Worm (Caenorhabditis elegans) whole organism, mixed stage, embryonic: ENCODE results near the gene elp-1.
A peak's percentile ranks its signal among the peaks of the same experiment; 100 is the strongest.

Experiments used
- M03D4.4 ChIP-seq: sonication (generic microtip); optimal IDR thresholded peaks from 2 replicates; lab custom pipeline; 2017; ENCODE audit warnings: mild to moderate bottlenecking, missing genetic modification characterization, missing compliant biosample characterization
- bed-3 ChIP-seq: fragments of 200-800 bp; sonication (Bioruptor generic); optimal IDR thresholded peaks from 3 replicates; lab custom pipeline; 2018; ENCODE audit warnings: mild to moderate bottlenecking, missing genetic modification characterization, moderate library complexity, missing compliant biosample characterization
- blmp-1 ChIP-seq: fragments of 150-350 bp; optimal IDR thresholded peaks from 2 replicates; lab custom pipeline; 2014; ENCODE audit warnings: missing biosample characterization, missing genetic modification characterization
- ceh-43 ChIP-seq: fragments of 200-800 bp; sonication (Bioruptor generic); optimal IDR thresholded peaks from 2 replicates; lab custom pipeline; 2018; ENCODE audit warnings: mild to moderate bottlenecking, missing genetic modification characterization, moderate library complexity, missing compliant biosample characterization
- ceh-83 ChIP-seq: fragments of 200-800 bp; sonication (Bioruptor generic); optimal IDR thresholded peaks from 2 replicates; lab custom pipeline; 2018; ENCODE audit warnings: mild to moderate bottlenecking, missing genetic modification characterization, missing compliant biosample characterization
- ces-1 ChIP-seq: fragments of 150-350 bp; optimal IDR thresholded peaks from 2 replicates; lab custom pipeline; 2014; ENCODE audit warnings: missing biosample characterization, missing genetic modification reagents, missing genetic modification characterization
- cnd-1 ChIP-seq: fragments of 200-800 bp; sonication (Bioruptor generic); optimal IDR thresholded peaks from 2 replicates; lab custom pipeline; 2018; ENCODE audit warnings: mild to moderate bottlenecking, missing genetic modification characterization, missing compliant biosample characterization
- drap-1 ChIP-seq: fragments of 200-800 bp; sonication (Bioruptor generic); optimal IDR thresholded peaks from 3 replicates; lab custom pipeline; 2018; ENCODE audit warnings: mild to moderate bottlenecking, missing genetic modification characterization, missing compliant biosample characterization
- elt-1 ChIP-seq: sonication (generic microtip); optimal IDR thresholded peaks from 2 replicates; lab custom pipeline; 2017; ENCODE audit warnings: missing genetic modification characterization, mild to moderate bottlenecking, missing compliant biosample characterization, antibody characterized with exemption, moderate library complexity, borderline replicate concordance; ENCODE audit not compliant: insufficient read depth
- elt-3 ChIP-seq: fragments of 150-350 bp; optimal IDR thresholded peaks from 2 replicates; lab custom pipeline; 2014; ENCODE audit warnings: missing biosample characterization, missing genetic modification characterization
- flh-1 ChIP-seq: fragments of 200-800 bp; sonication (Bioruptor generic); optimal IDR thresholded peaks from 2 replicates; lab custom pipeline; 2018; ENCODE audit warnings: mild to moderate bottlenecking, missing genetic modification characterization, moderate library complexity, missing compliant biosample characterization
- ham-2 ChIP-seq: fragments of 200-800 bp; sonication (Bioruptor generic); optimal IDR thresholded peaks from 2 replicates; lab custom pipeline; 2018; ENCODE audit warnings: mild to moderate bottlenecking, missing genetic modification characterization, missing compliant biosample characterization
- hlh-1 ChIP-seq: fragments of 150-350 bp; optimal IDR thresholded peaks from 2 replicates; lab custom pipeline; 2014; ENCODE audit warnings: missing biosample characterization, missing genetic modification reagents, missing genetic modification characterization
- lin-13 ChIP-seq: fragments of 150-350 bp; optimal IDR thresholded peaks from 2 replicates; lab custom pipeline; 2014; ENCODE audit warnings: missing biosample characterization, missing genetic modification characterization
- lin-32 ChIP-seq: fragments of 200-800 bp; sonication (Bioruptor generic); optimal IDR thresholded peaks from 2 replicates; lab custom pipeline; 2018; ENCODE audit warnings: mild to moderate bottlenecking, missing genetic modification characterization, missing compliant biosample characterization
- lsy-2 ChIP-seq: fragments of 150-350 bp; optimal IDR thresholded peaks from 2 replicates; lab custom pipeline; 2014; ENCODE audit warnings: missing biosample characterization, missing genetic modification characterization
- mep-1 ChIP-seq: fragments of 150-350 bp; optimal IDR thresholded peaks from 2 replicates; lab custom pipeline; 2017; ENCODE audit warnings: missing biosample characterization, missing genetic modification reagents, missing genetic modification characterization, inconsistent platforms
- mls-2 ChIP-seq: sonication (generic microtip); optimal IDR thresholded peaks from 2 replicates; lab custom pipeline; 2016; ENCODE audit warnings: mild to moderate bottlenecking, missing genetic modification characterization, moderate library complexity, missing compliant biosample characterization
- nhr-12 ChIP-seq: fragments of 150-350 bp; optimal IDR thresholded peaks from 2 replicates; lab custom pipeline; 2014; ENCODE audit warnings: missing biosample characterization, missing genetic modification characterization
- nhr-2 ChIP-seq: fragments of 150-350 bp; optimal IDR thresholded peaks from 2 replicates; lab custom pipeline; 2014; ENCODE audit warnings: missing biosample characterization, missing genetic modification characterization
- nhr-237 ChIP-seq: fragments of 150-350 bp; optimal IDR thresholded peaks from 2 replicates; lab custom pipeline; 2014; ENCODE audit warnings: missing biosample characterization, missing genetic modification characterization
- nhr-28 ChIP-seq: fragments of 150-350 bp; optimal IDR thresholded peaks from 2 replicates; lab custom pipeline; 2014; ENCODE audit warnings: missing biosample characterization, missing genetic modification characterization
- pha-4 ChIP-seq: fragments of 150-350 bp; optimal IDR thresholded peaks from 2 replicates; lab custom pipeline; 2018; ENCODE audit warnings: missing biosample characterization, missing genetic modification reagents, missing genetic modification characterization
- unc-120 ChIP-seq: sonication (generic microtip); optimal IDR thresholded peaks from 2 replicates; lab custom pipeline; 2017; ENCODE audit warnings: missing genetic modification characterization, missing compliant biosample characterization; ENCODE audit not compliant: poor library complexity, severe bottlenecking
- unc-39 ChIP-seq: fragments of 150-350 bp; optimal IDR thresholded peaks from 2 replicates; lab custom pipeline; 2014; ENCODE audit warnings: missing biosample characterization, missing genetic modification characterization
- unc-62 ChIP-seq: fragments of 150-350 bp; optimal IDR thresholded peaks from 2 replicates; lab custom pipeline; 2014; ENCODE audit warnings: missing biosample characterization, missing genetic modification reagents, missing genetic modification characterization
- zip-8 ChIP-seq: fragments of 150-350 bp; optimal IDR thresholded peaks from 2 replicates; lab custom pipeline; 2014; ENCODE audit warnings: missing biosample characterization, missing genetic modification characterization
- ztf-11 ChIP-seq: fragments of 150-350 bp; optimal IDR thresholded peaks from 2 replicates; lab custom pipeline; 2014; ENCODE audit warnings: missing biosample characterization, missing genetic modification characterization

Gene elp-1

ce11 chrV:20752609-20753102 lies 17.3 kb downstream of the elp-1 start, which contains the start of gene pha-4:
pha-4 (plus strand) TSS chrV:20753052.
- TF ChIP-seq blmp-1 (no peak), unc-39 (tag; lab: Kevin White, UChicago) (no peak), pha-4 (tag; lab: Kevin White, UChicago) (peak; percentile 93), unc-120 (no peak), ztf-11 (tag; lab: Kevin White, UChicago) (no peak)

ce11 chrV:20749098-20749497 lies 20.9 kb downstream of the elp-1 start:
- peak; percentile 100 for TF ChIP-seq pha-4 (tag; lab: Kevin White, UChicago)
- TF ChIP-seq drap-1 (GFP tag; lab: Kevin White, UChicago): peak; percentile 46
- peak; percentile 45 for TF ChIP-seq nhr-237 (tag; lab: Kevin White, UChicago)
- TF ChIP-seq lsy-2 (tag; lab: Kevin White, UChicago): peak; percentile 73
- no peak for TF ChIP-seq ces-1 (GFP tag; lab: Kevin White, UChicago)
- peak; percentile 2 for TF ChIP-seq mep-1

ce11 chrV:20747964-20748363 lies 22.0 kb downstream of the elp-1 start:
- no peak for TF ChIP-seq lin-13
- TF ChIP-seq cnd-1 (tag; lab: Kevin White, UChicago): no peak
- TF ChIP-seq mep-1: no peak
- no peak for TF ChIP-seq flh-1 (GFP tag; lab: Kevin White, UChicago)
- no peak for TF ChIP-seq lin-32 (GFP tag; lab: Kevin White, UChicago)
- no peak for TF ChIP-seq unc-120
- TF ChIP-seq, all 35 proteins: peak for 0

ce11 chrV:20746805-20747204 lies 23.2 kb downstream of the elp-1 start:
- TF ChIP-seq pha-4 (tag; lab: Kevin White, UChicago) (peak; percentile 84), flh-1 (GFP tag; lab: Kevin White, UChicago) (no peak)

- TF ChIP-seq mls-2 (tag; lab: Kevin White, UChicago): no peak
- peak; percentile 98 for TF ChIP-seq pha-4 (tag; lab: Kevin White, UChicago)
- TF ChIP-seq, all 35 proteins: peak for 1
Observed at ce11 chrV:20745278-20745677, 24.7 kb downstream of the elp-1 start.

- TF ChIP-seq hlh-1 (tag; lab: Kevin White, UChicago) (peak; percentile 9), nhr-2 (tag; lab: Kevin White, UChicago) (no peak), mep-1 (peak; percentile 29)
Observed at ce11 chrV:20744290-20744837, 25.6 kb downstream of the elp-1 start, which contains the start of gene dnj-25. dnj-25 (minus strand) TSS chrV:20744346.

ce11 chrV:20739387-20739786 lies 30.6 kb downstream of the elp-1 start:
- TF ChIP-seq ces-1 (GFP tag; lab: Kevin White, UChicago) (peak; percentile 64), flh-1 (GFP tag; lab: Kevin White, UChicago) (no peak), nhr-237 (tag; lab: Kevin White, UChicago) (no peak), drap-1 (GFP tag; lab: Kevin White, UChicago) (no peak), hlh-1 (tag; lab: Kevin White, UChicago) (no peak), ceh-83 (no peak), blmp-1 (no peak), lsy-2 (tag; lab: Kevin White, UChicago) (no peak)

ce11 chrV:20734658-20735057 lies 35.3 kb downstream of the elp-1 start, which contains the start of gene srxa-6:
srxa-6 (plus strand) TSS chrV:20734958.
- TF ChIP-seq M03D4.4 (tag; lab: Kevin White, UChicago): no peak
- no peak for TF ChIP-seq unc-120
- no peak for TF ChIP-seq ces-1 (GFP tag; lab: Kevin White, UChicago)
- TF ChIP-seq zip-8 (tag; lab: Kevin White, UChicago): no peak
- TF ChIP-seq hlh-1 (tag; lab: Kevin White, UChicago): no peak
- no peak for TF ChIP-seq pha-4 (tag; lab: Kevin White, UChicago)
- TF ChIP-seq unc-62 (GFP tag; lab: Kevin White, UChicago): no peak
- no peak for TF ChIP-seq ceh-83
- no peak for TF ChIP-seq nhr-28 (tag; lab: Kevin White, UChicago)
- TF ChIP-seq lsy-2 (tag; lab: Kevin White, UChicago): no peak
- no peak for TF ChIP-seq mep-1
- TF ChIP-seq drap-1 (GFP tag; lab: Kevin White, UChicago): no peak
- TF ChIP-seq bed-3: no peak
- no peak for TF ChIP-seq elt-3
- no peak for TF ChIP-seq flh-1 (GFP tag; lab: Kevin White, UChicago)
- no peak for TF ChIP-seq ham-2
- no peak for TF ChIP-seq nhr-12
- no peak for TF ChIP-seq lin-32 (GFP tag; lab: Kevin White, UChicago)
- no peak for TF ChIP-seq ceh-43 (GFP tag; lab: Kevin White, UChicago)
- TF ChIP-seq elt-1 (tag; lab: Kevin White, UChicago): no peak
